Worm (Caenorhabditis elegans) whole organism, L2 larva: ENCODE measurements around the gene F46G11.2.
A peak's percentile ranks its signal among the peaks of the same experiment; 100 is the strongest.

ENCODE experiments used
- C34F6.9 ChIP-seq: fragments of 150-350 bp; optimal IDR thresholded peaks from 2 replicates; lab custom pipeline; 2014; ENCODE audit warnings: missing biosample characterization, missing genetic modification characterization
- F13H6.1 ChIP-seq: sonication (generic microtip); optimal IDR thresholded peaks from 2 replicates; lab custom pipeline; 2016; ENCODE audit warnings: missing genetic modification characterization, missing compliant biosample characterization
- Y55F3AM.14 ChIP-seq: fragments of 200-800 bp; sonication (Bioruptor generic); optimal IDR thresholded peaks from 2 replicates; lab custom pipeline; 2018; ENCODE audit warnings: mild to moderate bottlenecking, missing genetic modification characterization, missing compliant biosample characterization
- ZK546.5 ChIP-seq: sonication (generic microtip); optimal IDR thresholded peaks from 2 replicates; lab custom pipeline; 2017; ENCODE audit warnings: missing biosample characterization, missing genetic modification characterization
- alr-1 ChIP-seq: fragments of 150-350 bp; optimal IDR thresholded peaks from 2 replicates; lab custom pipeline; 2014; ENCODE audit warnings: missing biosample characterization, missing genetic modification characterization
- aly-2 ChIP-seq: fragments of 150-350 bp; optimal IDR thresholded peaks from 2 replicates; lab custom pipeline; 2014; ENCODE audit warnings: missing biosample characterization, missing genetic modification characterization
- blmp-1 ChIP-seq: sonication (generic microtip); optimal IDR thresholded peaks from 2 replicates; lab custom pipeline; 2017; ENCODE audit warnings: missing genetic modification characterization, mild to moderate bottlenecking, missing compliant biosample characterization, antibody characterized with exemption, moderate library complexity; ENCODE audit not compliant: insufficient read depth
- ceh-82 ChIP-seq: fragments of 150-350 bp; optimal IDR thresholded peaks from 2 replicates; lab custom pipeline; 2014; ENCODE audit warnings: missing biosample characterization, missing genetic modification characterization
- crh-2 ChIP-seq: sonication (generic microtip); optimal IDR thresholded peaks from 2 replicates; lab custom pipeline; 2017; ENCODE audit warnings: missing biosample characterization, missing genetic modification characterization
- dmd-4 ChIP-seq: sonication (generic microtip); optimal IDR thresholded peaks from 2 replicates; lab custom pipeline; 2017; ENCODE audit warnings: missing biosample characterization, missing genetic modification characterization
- egl-27 ChIP-seq: sonication (generic microtip); optimal IDR thresholded peaks from 3 replicates; lab custom pipeline; 2017; ENCODE audit warnings: missing biosample characterization, missing genetic modification reagents, missing genetic modification characterization
- elt-3 ChIP-seq: sonication (generic microtip); optimal IDR thresholded peaks from 2 replicates; lab custom pipeline; 2017; ENCODE audit warnings: missing biosample characterization, missing genetic modification characterization
- fos-1 ChIP-seq: fragments of 150-350 bp; optimal IDR thresholded peaks from 2 replicates; lab custom pipeline; 2014; ENCODE audit warnings: missing biosample characterization, missing genetic modification characterization
- gmeb-1 ChIP-seq: fragments of 150-350 bp; optimal IDR thresholded peaks from 2 replicates; lab custom pipeline; 2014; ENCODE audit warnings: missing biosample characterization, missing genetic modification characterization
- lin-11 ChIP-seq: fragments of 150-350 bp; sonication (generic microtip); optimal IDR thresholded peaks from 2 replicates; lab custom pipeline; 2014; ENCODE audit warnings: missing biosample characterization, missing genetic modification characterization, inconsistent platforms, mixed read lengths
- lin-39 ChIP-seq: fragments of 150-350 bp; optimal IDR thresholded peaks from 2 replicates; lab custom pipeline; 2014; ENCODE audit warnings: missing biosample characterization, missing genetic modification reagents, missing genetic modification characterization
- lsy-2 ChIP-seq, 2 experiments: fragments of 150-350 bp in 1 of 2; sonication (generic microtip) in 1 of 2; optimal IDR thresholded peaks; 2 replicates each; lab custom pipeline; 2014 to 2017; ENCODE audit warnings: missing biosample characterization in 2 of 2, missing genetic modification characterization in 2 of 2
- mab-5 ChIP-seq: fragments of 150-350 bp; optimal IDR thresholded peaks from 2 replicates; lab custom pipeline; 2014; ENCODE audit warnings: missing biosample characterization, missing genetic modification characterization
- mbf-1 ChIP-seq: sonication (generic microtip); optimal IDR thresholded peaks from 2 replicates; lab custom pipeline; 2017; ENCODE audit warnings: missing biosample characterization, missing genetic modification characterization
- mdl-1 ChIP-seq, 2 experiments: fragments of 150-350 bp in 1 of 2; sonication (generic microtip) in 1 of 2; optimal IDR thresholded peaks; 2 replicates each; lab custom pipeline; 2017; ENCODE audit warnings: missing biosample characterization in 2 of 2, missing genetic modification characterization in 2 of 2
- nhr-12 ChIP-seq: fragments of 150-350 bp; optimal IDR thresholded peaks from 2 replicates; lab custom pipeline; 2014; ENCODE audit warnings: missing biosample characterization, missing genetic modification characterization
- nhr-129 ChIP-seq: fragments of 150-350 bp; optimal IDR thresholded peaks from 2 replicates; lab custom pipeline; 2014; ENCODE audit warnings: missing biosample characterization, missing genetic modification characterization
- nhr-21 ChIP-seq: fragments of 150-350 bp; optimal IDR thresholded peaks from 2 replicates; lab custom pipeline; 2014; ENCODE audit warnings: missing biosample characterization, missing genetic modification characterization
- nhr-23 ChIP-seq: fragments of 150-350 bp; optimal IDR thresholded peaks from 2 replicates; lab custom pipeline; 2014; ENCODE audit warnings: missing biosample characterization, missing genetic modification reagents, missing genetic modification characterization
- nhr-237 ChIP-seq: fragments of 150-350 bp; optimal IDR thresholded peaks from 2 replicates; lab custom pipeline; 2014; ENCODE audit warnings: missing biosample characterization, missing genetic modification characterization
- nhr-25 ChIP-seq: fragments of 150-350 bp; sonication (generic microtip); optimal IDR thresholded peaks from 3 replicates; lab custom pipeline; 2014; ENCODE audit warnings: missing biosample characterization, missing genetic modification characterization
- nhr-6 ChIP-seq: fragments of 150-350 bp; optimal IDR thresholded peaks from 2 replicates; lab custom pipeline; 2014; ENCODE audit warnings: missing biosample characterization, missing genetic modification characterization
- nhr-77 ChIP-seq: fragments of 150-350 bp; optimal IDR thresholded peaks from 2 replicates; lab custom pipeline; 2014; ENCODE audit warnings: missing biosample characterization, missing genetic modification characterization
- peb-1 ChIP-seq: fragments of 150-350 bp; optimal IDR thresholded peaks from 2 replicates; lab custom pipeline; 2014; ENCODE audit warnings: missing biosample characterization, missing genetic modification characterization
- sem-4 ChIP-seq: fragments of 150-350 bp; optimal IDR thresholded peaks from 2 replicates; lab custom pipeline; 2014; ENCODE audit warnings: missing biosample characterization, missing genetic modification reagents, missing genetic modification characterization
- skn-1 ChIP-seq: sonication (generic microtip); optimal IDR thresholded peaks from 2 replicates; lab custom pipeline; 2017; ENCODE audit warnings: missing biosample characterization, missing genetic modification characterization
- sma-3 ChIP-seq: sonication (generic microtip); optimal IDR thresholded peaks from 2 replicates; lab custom pipeline; 2016; ENCODE audit warnings: missing genetic modification reagents, missing genetic modification characterization, missing compliant biosample characterization
- sma-9 ChIP-seq, 2 experiments: fragments of 150-350 bp in 1 of 2; sonication (generic microtip) in 1 of 2; optimal IDR thresholded peaks; 2 replicates each; lab custom pipeline; 2014 to 2016; ENCODE audit warnings: missing genetic modification characterization in 2 of 2, mild to moderate bottlenecking in 1 of 2, missing biosample characterization in 1 of 2, missing compliant biosample characterization in 1 of 2, missing genetic modification reagents in 1 of 2, moderate library complexity in 1 of 2
- snpc-4 ChIP-seq: fragments of 150-350 bp; optimal IDR thresholded peaks from 2 replicates; lab custom pipeline; 2014; ENCODE audit warnings: missing biosample characterization, missing genetic modification characterization
- unc-39 ChIP-seq: fragments of 150-350 bp; optimal IDR thresholded peaks from 2 replicates; lab custom pipeline; 2014; ENCODE audit warnings: missing biosample characterization, missing genetic modification characterization
- unc-55 ChIP-seq: fragments of 150-350 bp; sonication (generic microtip); optimal IDR thresholded peaks from 3 replicates; lab custom pipeline; 2014; ENCODE audit warnings: missing biosample characterization, missing genetic modification reagents, missing genetic modification characterization
- unc-62 ChIP-seq: fragments of 150-350 bp; optimal IDR thresholded peaks from 2 replicates; lab custom pipeline; 2014; ENCODE audit warnings: missing biosample characterization, missing genetic modification reagents, missing genetic modification characterization
- zag-1 ChIP-seq: fragments of 150-350 bp; optimal IDR thresholded peaks from 2 replicates; lab custom pipeline; 2014; ENCODE audit warnings: missing biosample characterization, missing genetic modification characterization
- ztf-1 ChIP-seq: fragments of 200-800 bp; sonication (Bioruptor generic); conservative IDR thresholded peaks from 2 replicates; pipeline ENCODE4 v1.3.6; 2022; ENCODE audit warnings: missing genetic modification characterization, missing compliant biosample characterization
- ztf-11 ChIP-seq: sonication (generic microtip); optimal IDR thresholded peaks from 2 replicates; lab custom pipeline; 2017; ENCODE audit warnings: missing biosample characterization, missing genetic modification characterization
- ztf-4 ChIP-seq: fragments of 150-350 bp; optimal IDR thresholded peaks from 2 replicates; lab custom pipeline; 2014; ENCODE audit warnings: missing biosample characterization, missing genetic modification characterization

F46G11.2 gene

ce11 chrX:5787861-5788260 lies at the start of gene F46G11.2:
Gene F46G11.2 (plus strand): TSS chrX:5788161.
- no peak for TF ChIP-seq skn-1 (tag; lab: Kevin White, UChicago)
- TF ChIP-seq nhr-21, result peak; percentile 61
- no peak for TF ChIP-seq ZK546.5 (tag; lab: Kevin White, UChicago)
- no peak for TF ChIP-seq Y55F3AM.14
- TF ChIP-seq nhr-25 (tag; lab: Kevin White, UChicago), result no peak

DNA sequence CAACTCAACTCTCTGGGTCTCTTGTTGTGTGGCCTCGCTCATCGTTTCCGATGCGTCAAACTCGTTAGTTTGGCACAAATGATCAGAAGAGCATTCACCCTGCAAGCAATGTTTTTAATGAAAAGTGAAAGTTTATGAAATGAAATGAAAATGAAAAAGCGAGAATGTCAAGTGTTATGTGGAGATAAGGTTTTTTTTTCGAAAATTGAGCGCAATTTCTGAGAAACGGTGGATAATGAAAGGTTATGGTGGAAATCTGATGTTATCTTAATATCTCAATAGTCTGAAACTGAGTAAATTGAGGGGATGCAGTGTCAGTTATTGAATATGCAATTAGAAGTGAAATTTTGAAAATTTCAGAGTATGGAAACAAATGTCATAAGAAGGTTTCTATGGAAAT lies 44.8 kb upstream of the F46G11.2 start, which contains the start of gene gnrr-4:
TSS of gene gnrr-4 (minus strand) at position 101 of the 400 bp plus-strand sequence.
- no peak for TF ChIP-seq nhr-129 (tag; lab: Kevin White, UChicago)
- no peak for TF ChIP-seq unc-39
- no peak for TF ChIP-seq peb-1
- TF ChIP-seq, all 48 proteins: peak for 0

ce11 chrX:5746665-5747064 lies 41.3 kb upstream of the F46G11.2 start:
- no peak for TF ChIP-seq nhr-21
- TF ChIP-seq mab-5, result peak; percentile 4
- no peak for TF ChIP-seq snpc-4 (tag; lab: Kevin White, UChicago)

DNA sequence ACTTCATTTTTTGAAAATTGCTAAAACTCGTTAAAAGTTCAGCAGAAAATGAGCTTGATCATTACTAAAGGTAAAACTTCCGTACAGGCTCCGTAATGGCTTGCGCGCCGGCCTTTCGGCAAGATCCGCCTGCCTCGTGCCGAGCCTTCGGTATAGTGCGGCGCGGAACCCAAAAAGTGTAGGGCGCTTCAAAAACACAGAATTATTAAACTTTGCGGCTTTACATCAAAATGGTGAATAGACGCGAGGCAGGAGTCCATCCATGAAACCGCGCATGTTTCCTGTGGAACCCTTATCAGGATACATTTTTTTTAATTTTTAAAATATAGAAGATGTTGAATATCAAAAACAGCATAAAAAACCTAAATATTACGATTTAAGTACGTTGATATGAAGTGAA lies 34.8 kb upstream of the F46G11.2 start:
- TF ChIP-seq unc-55 (GFP tag; lab: Kevin White, UChicago) (no peak), F13H6.1 (tag; lab: Kevin White, UChicago) (no peak), snpc-4 (tag; lab: Kevin White, UChicago) (peak; percentile 38), skn-1 (tag; lab: Kevin White, UChicago) (no peak)
- TF ChIP-seq, all 48 proteins: peak for 1

DNA sequence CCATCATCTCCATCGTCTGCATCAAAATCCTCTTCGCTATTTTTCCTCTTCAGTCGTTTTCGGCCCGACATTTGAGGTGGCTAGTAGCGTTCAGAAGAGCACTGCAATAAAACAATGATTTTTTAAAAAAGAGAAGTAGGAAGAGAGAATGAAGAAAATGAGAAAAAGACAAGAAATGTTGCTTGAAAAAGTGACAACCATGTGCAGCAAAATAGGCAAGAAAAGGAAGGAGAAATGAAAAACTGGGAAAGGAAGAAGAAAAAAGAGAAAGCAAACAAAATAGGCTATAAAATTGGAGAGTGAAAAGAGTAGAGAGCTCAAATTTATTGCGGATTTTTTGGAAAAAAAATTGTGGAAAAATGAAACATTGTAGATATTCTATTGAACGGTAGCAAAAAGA lies 24.7 kb upstream of the F46G11.2 start, which contains the start of gene tag-294:
TSS of gene tag-294 (minus strand) at position 101 of the 400 bp plus-strand sequence.
- no peak for TF ChIP-seq dmd-4 (tag; lab: Kevin White, UChicago)
- TF ChIP-seq unc-55 (GFP tag; lab: Kevin White, UChicago), result peak; percentile 73

DNA sequence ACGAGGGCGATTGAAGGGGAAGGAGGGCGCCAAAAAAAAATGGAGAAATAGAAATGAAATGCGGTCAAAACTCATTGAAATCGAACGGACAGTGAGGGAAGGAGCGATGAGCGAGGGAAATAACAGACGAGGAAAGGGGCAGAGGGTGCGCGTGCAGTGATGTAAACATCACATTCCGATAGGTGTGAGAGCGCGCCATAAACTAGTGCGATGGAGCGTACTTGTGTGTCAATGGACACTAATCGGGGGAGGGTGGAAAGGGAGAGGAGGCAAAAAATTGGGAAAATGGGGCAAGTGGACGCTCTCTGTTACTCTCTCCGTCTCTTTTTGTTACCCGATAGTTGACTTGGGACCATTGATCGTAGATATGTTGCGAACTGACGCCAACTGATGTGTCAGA lies 24.1 kb upstream of the F46G11.2 start:
- TF ChIP-seq zag-1 (peak; percentile 29), blmp-1 (tag; lab: Kevin White, UChicago) (peak; percentile 2), mbf-1 (tag; lab: Kevin White, UChicago) (no peak), dmd-4 (tag; lab: Kevin White, UChicago) (no peak), lin-11 (tag; lab: Kevin White, UChicago) (peak; percentile 70), nhr-237 (no peak), nhr-23 (tag; lab: Kevin White, UChicago) (no peak), nhr-12 (tag; lab: Kevin White, UChicago) (no peak), skn-1 (tag; lab: Kevin White, UChicago) (no peak), ztf-4 (no peak), ZK546.5 (tag; lab: Kevin White, UChicago) (no peak), unc-39 (no peak), fos-1 (tag; lab: Kevin White, UChicago) (peak; percentile 57), crh-2 (peak; percentile 58), F13H6.1 (tag; lab: Kevin White, UChicago) (peak; percentile 73), sma-3 (GFP tag; lab: Kevin White, UChicago) (no peak), peb-1 (no peak), unc-62 (GFP tag; lab: Kevin White, UChicago) (no peak), nhr-129 (tag; lab: Kevin White, UChicago) (peak; percentile 91), snpc-4 (tag; lab: Kevin White, UChicago) (no peak), mab-5 (peak; percentile 37), egl-27 (tag; lab: Kevin White, UChicago) (no peak), lin-39 (tag; lab: Kevin White, UChicago) (no peak), alr-1 (no peak), Y55F3AM.14 (no peak), nhr-77 (tag; lab: Kevin White, UChicago) (no peak), sem-4 (tag; lab: Kevin White, UChicago) (no peak), ztf-11 (no peak), gmeb-1 (tag; lab: Kevin White, UChicago) (no peak), nhr-21 (no peak), lsy-2 (tag; optimal IDR thresholded peaks at IDR 0.05; lab: Kevin White, UChicago) (peak in 1 of 2 experiments; percentile 60), ceh-82 (tag; lab: Kevin White, UChicago) (no peak), ztf-1 (GFP tag; lab: Robert Waterston, UW) (no peak), C34F6.9 (tag; lab: Kevin White, UChicago) (peak; percentile 58), nhr-6 (tag; lab: Kevin White, UChicago) (no peak), sma-9 (GFP tag; optimal IDR thresholded peaks at IDR 0.05; lab: Kevin White, UChicago) (no peak), sma-9 (tag; optimal IDR thresholded peaks at IDR 0.05; lab: Kevin White, UChicago) (no peak), elt-3 (tag; lab: Kevin White, UChicago) (no peak), mdl-1 (tag; optimal IDR thresholded peaks at IDR 0.05; lab: Kevin White, UChicago) (no peak), aly-2 (no peak), unc-55 (GFP tag; lab: Kevin White, UChicago) (peak; percentile 14)
